Worm (Caenorhabditis elegans) whole organism, L3 larva: Measurements from ENCODE around the gene str-101.

ENCODE experiments used
- aly-2 ChIP-seq: fragments of 150-350 bp; optimal IDR thresholded peaks from 2 replicates; lab custom pipeline; 2014; ENCODE audit warnings: missing biosample characterization, missing genetic modification characterization
- elt-1 ChIP-seq: fragments of 150-350 bp; optimal IDR thresholded peaks from 2 replicates; lab custom pipeline; 2014; ENCODE audit warnings: missing biosample characterization, missing genetic modification characterization
- fkh-10 ChIP-seq: sonication (generic microtip); optimal IDR thresholded peaks from 2 replicates; lab custom pipeline; 2017; ENCODE audit warnings: missing biosample characterization, missing genetic modification reagents, missing genetic modification characterization
- nhr-77 ChIP-seq: fragments of 150-350 bp; optimal IDR thresholded peaks from 2 replicates; lab custom pipeline; 2014; ENCODE audit warnings: missing biosample characterization, missing genetic modification characterization
- pha-4 ChIP-seq: fragments of 150-350 bp; optimal IDR thresholded peaks from 2 replicates; lab custom pipeline; 2014; ENCODE audit warnings: missing biosample characterization, missing genetic modification reagents, missing genetic modification characterization
- pqm-1 ChIP-seq: fragments of 150-350 bp; optimal IDR thresholded peaks from 2 replicates; lab custom pipeline; 2017; ENCODE audit warnings: missing biosample characterization, missing genetic modification characterization, inconsistent platforms
- tbx-2 ChIP-seq: sonication (generic microtip); optimal IDR thresholded peaks from 2 replicates; lab custom pipeline; 2016; ENCODE audit warnings: mild to moderate bottlenecking, missing genetic modification characterization, missing compliant biosample characterization
- unc-62 ChIP-seq: fragments of 150-350 bp; sonication (generic microtip); optimal IDR thresholded peaks from 4 replicates; lab custom pipeline; 2014; ENCODE audit warnings: missing biosample characterization, missing genetic modification reagents, missing genetic modification characterization

DNA sequence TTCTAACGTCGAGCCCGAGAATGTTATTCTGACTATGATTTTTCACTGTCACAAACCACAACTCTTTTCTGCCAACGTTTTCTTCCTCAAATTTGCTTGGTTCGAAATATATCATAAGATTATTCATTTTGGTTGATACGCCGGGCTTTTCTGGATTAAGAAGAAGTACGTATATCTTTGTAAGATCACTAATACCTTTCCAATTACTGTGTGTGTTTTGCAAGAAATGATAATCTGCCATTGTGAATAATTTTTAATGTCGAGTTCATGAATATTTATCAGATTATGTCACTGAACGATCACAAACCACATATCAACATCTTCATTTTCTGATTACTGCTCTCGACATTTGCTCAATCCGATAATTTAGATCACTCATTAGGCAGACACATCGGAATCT is 26.2 kb downstream of the str-101 start, which contains the start of gene nhr-196:
- no peak for TF ChIP-seq pqm-1 (tag; lab: Kevin White, UChicago)
- TF ChIP-seq elt-1: no peak
- TF ChIP-seq tbx-2 (tag; lab: Kevin White, UChicago): no peak
- no peak for TF ChIP-seq unc-62 (GFP tag; lab: Kevin White, UChicago)
- TF ChIP-seq fkh-10: no peak
- TF ChIP-seq nhr-77: no peak
- TF ChIP-seq aly-2 (tag; lab: Kevin White, UChicago): no peak
- TF ChIP-seq pha-4: no peak
